Worm (Caenorhabditis elegans) whole organism, midembryonic: Measurements from ENCODE around the gene Y57G7A.3.

ENCODE experiments used
- cog-1 ChIP-seq: sonication (generic microtip); optimal IDR thresholded peaks from 2 replicates; lab custom pipeline; 2016; ENCODE audit warnings: missing genetic modification characterization, missing compliant biosample characterization
- flt-1 ChIP-seq: fragments of 200-800 bp; sonication (Bioruptor generic); IDR thresholded peaks from 2 replicates; pipeline ENCODE4 v1.3.6; 2022; ENCODE audit warnings: missing genetic modification characterization, missing compliant biosample characterization
- ref-1 ChIP-seq: fragments of 200-800 bp; sonication (Bioruptor generic); conservative IDR thresholded peaks from 2 replicates; pipeline ENCODE4 v1.3.6; 2022; ENCODE audit warnings: missing genetic modification reagents, missing genetic modification characterization, missing compliant biosample characterization
- tab-1 ChIP-seq: fragments of 200-800 bp; sonication (Bioruptor generic); IDR thresholded peaks from 2 replicates; pipeline ENCODE4 v1.3.6; 2022; ENCODE audit warnings: missing genetic modification characterization, missing compliant biosample characterization
- ztf-23 ChIP-seq: fragments of 200-800 bp; sonication (Bioruptor generic); IDR thresholded peaks from 2 replicates; pipeline ENCODE4 v1.3.6; 2022; ENCODE audit warnings: missing genetic modification reagents, missing genetic modification characterization, missing compliant biosample characterization

DNA sequence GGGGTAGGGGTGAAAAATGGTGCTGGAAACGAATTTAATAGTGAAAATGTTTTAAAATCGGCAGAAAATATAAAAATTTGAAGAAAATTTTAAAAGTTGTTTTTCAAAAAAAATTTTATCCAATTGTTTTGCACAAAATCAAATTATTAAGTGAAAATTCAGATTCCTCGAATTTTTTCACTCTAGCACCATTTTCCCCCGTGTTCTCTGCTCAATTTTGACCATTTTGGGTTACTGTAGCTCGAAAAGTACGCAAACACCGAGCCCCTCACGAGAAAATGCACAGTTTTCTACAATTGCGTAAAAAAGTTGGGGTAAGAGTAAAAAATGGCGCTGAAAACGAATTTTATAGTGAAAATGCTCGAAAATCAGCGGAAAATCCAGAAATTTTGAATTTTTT lies 44.3 kb downstream of the Y57G7A.3 start:
- TF ChIP-seq flt-1 (GFP tag; lab: Robert Waterston, UW), result no peak
- no peak for TF ChIP-seq ztf-23 (GFP tag; lab: Robert Waterston, UW)
- TF ChIP-seq tab-1 (GFP tag; lab: Robert Waterston, UW), result no peak
- TF ChIP-seq ref-1 (GFP tag; lab: Robert Waterston, UW), result no peak
- TF ChIP-seq cog-1 (tag; lab: Kevin White, UChicago), result no peak
